Worm (Caenorhabditis elegans) whole organism, midembryonic: ENCODE data around the gene F26G1.1.

Experiments used
- T22C8.4 ChIP-seq: fragments of 200-800 bp; sonication (Bioruptor generic); IDR thresholded peaks from 2 replicates; pipeline ENCODE4 v1.3.6; 2022; ENCODE audit warnings: missing genetic modification characterization, missing compliant biosample characterization
- cog-1 ChIP-seq: sonication (generic microtip); optimal IDR thresholded peaks from 2 replicates; lab custom pipeline; 2016; ENCODE audit warnings: missing genetic modification characterization, missing compliant biosample characterization
- flt-1 ChIP-seq: fragments of 200-800 bp; sonication (Bioruptor generic); IDR thresholded peaks from 2 replicates; pipeline ENCODE4 v1.3.6; 2022; ENCODE audit warnings: missing genetic modification characterization, missing compliant biosample characterization
- klf-2 ChIP-seq: fragments of 200-800 bp; sonication (Bioruptor generic); conservative IDR thresholded peaks from 2 replicates; pipeline ENCODE4 v1.3.6; 2022; ENCODE audit warnings: missing genetic modification reagents, missing genetic modification characterization, missing compliant biosample characterization
- med-1 ChIP-seq: sonication (generic microtip); optimal IDR thresholded peaks from 2 replicates; lab custom pipeline; 2017; ENCODE audit warnings: missing genetic modification characterization, mild to moderate bottlenecking, missing compliant biosample characterization, antibody characterized with exemption, missing genetic modification reagents; ENCODE audit not compliant: insufficient read depth
- ref-1 ChIP-seq: fragments of 200-800 bp; sonication (Bioruptor generic); conservative IDR thresholded peaks from 2 replicates; pipeline ENCODE4 v1.3.6; 2022; ENCODE audit warnings: missing genetic modification reagents, missing genetic modification characterization, missing compliant biosample characterization
- tab-1 ChIP-seq: fragments of 200-800 bp; sonication (Bioruptor generic); IDR thresholded peaks from 2 replicates; pipeline ENCODE4 v1.3.6; 2022; ENCODE audit warnings: missing genetic modification characterization, missing compliant biosample characterization
- ztf-23 ChIP-seq: fragments of 200-800 bp; sonication (Bioruptor generic); IDR thresholded peaks from 2 replicates; pipeline ENCODE4 v1.3.6; 2022; ENCODE audit warnings: missing genetic modification reagents, missing genetic modification characterization, missing compliant biosample characterization
- ztf-29 ChIP-seq: fragments of 200-800 bp; sonication (Bioruptor generic); IDR thresholded peaks from 2 replicates; pipeline ENCODE4 v1.3.6; 2022; ENCODE audit warnings: missing genetic modification reagents, missing genetic modification characterization, missing compliant biosample characterization

Gene F26G1.1

DNA sequence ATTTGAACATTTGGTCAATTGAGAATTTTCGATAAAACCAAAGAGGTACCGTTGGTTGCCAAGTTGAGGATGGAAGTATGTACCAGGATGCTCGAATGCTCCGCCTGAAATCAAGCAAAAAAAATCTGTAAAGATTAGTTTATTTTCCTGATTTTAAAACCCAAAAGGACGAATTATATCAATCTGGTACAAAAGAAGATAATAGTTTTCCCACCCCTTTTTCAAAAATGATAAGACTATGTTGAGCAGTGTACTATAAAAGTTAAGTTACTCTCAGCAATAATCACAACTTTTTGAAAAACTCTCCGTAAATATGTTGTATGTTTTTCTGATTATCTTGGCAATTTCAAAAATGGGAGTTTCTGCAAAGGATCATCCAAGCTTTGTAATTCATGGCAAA lies 33.0 kb upstream of the F26G1.1 start, which contains the start of gene F26G1.3:
Gene F26G1.3, plus strand, starts transcription at position 301 of the 400 bp plus-strand sequence.
- TF ChIP-seq med-1 (GFP tag; lab: Kevin White, UChicago): no peak
- TF ChIP-seq cog-1 (tag; lab: Kevin White, UChicago): no peak
- no peak for TF ChIP-seq klf-2
- no peak for TF ChIP-seq ztf-23 (GFP tag; lab: Robert Waterston, UW)
- TF ChIP-seq tab-1 (GFP tag; lab: Robert Waterston, UW): no peak
- TF ChIP-seq ztf-29 (GFP tag; lab: Robert Waterston, UW): no peak
- no peak for TF ChIP-seq ref-1 (GFP tag; lab: Robert Waterston, UW)
- no peak for TF ChIP-seq T22C8.4 (GFP tag; lab: Robert Waterston, UW)
- TF ChIP-seq flt-1 (GFP tag; lab: Robert Waterston, UW): no peak

DNA sequence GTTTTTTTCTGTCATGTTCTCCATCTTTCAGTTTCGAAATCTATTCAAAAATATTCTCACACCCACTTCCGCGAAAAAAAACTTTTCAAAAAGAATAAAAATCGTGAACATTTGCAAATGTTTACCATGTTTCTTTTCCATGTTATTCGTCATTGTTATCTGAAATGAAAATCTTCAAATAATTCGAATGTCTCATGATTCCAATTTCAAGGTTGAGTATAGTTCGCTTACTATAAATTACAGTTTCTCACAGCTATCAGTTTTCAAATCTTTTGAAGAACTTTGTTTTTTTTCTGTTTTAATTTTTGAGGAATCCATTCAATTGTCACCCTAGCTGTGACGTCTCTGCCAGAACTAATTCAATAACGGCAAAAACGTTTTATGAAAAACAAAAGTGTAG lies 31.6 kb upstream of the F26G1.1 start:
- TF ChIP-seq ztf-29 (GFP tag; lab: Robert Waterston, UW) (no peak), med-1 (GFP tag; lab: Kevin White, UChicago) (no peak), T22C8.4 (GFP tag; lab: Robert Waterston, UW) (no peak), flt-1 (GFP tag; lab: Robert Waterston, UW) (no peak), ztf-23 (GFP tag; lab: Robert Waterston, UW) (no peak), cog-1 (tag; lab: Kevin White, UChicago) (no peak), klf-2 (no peak), ref-1 (GFP tag; lab: Robert Waterston, UW) (no peak), tab-1 (GFP tag; lab: Robert Waterston, UW) (no peak)

DNA sequence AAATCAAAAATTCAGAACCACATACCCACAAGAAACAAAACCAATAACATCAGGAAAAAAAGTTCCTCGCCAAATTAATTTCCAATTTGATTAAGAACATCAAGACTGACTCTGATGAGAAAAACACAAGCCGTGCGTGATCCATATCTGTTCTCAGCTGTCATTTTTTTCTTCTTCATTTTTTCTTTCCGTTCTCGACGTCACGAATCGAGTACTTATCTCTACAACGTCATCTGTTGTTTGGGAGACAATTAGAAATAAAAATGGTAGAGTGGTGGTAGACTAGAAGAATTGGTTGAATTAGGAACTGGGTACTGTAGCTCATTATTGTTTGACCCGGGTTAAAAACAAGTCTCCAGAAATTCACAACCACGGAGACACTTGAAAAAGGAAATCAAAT lies 30.4 kb upstream of the F26G1.1 start:
- TF ChIP-seq T22C8.4 (GFP tag; lab: Robert Waterston, UW) (no peak), med-1 (GFP tag; lab: Kevin White, UChicago) (no peak), ref-1 (GFP tag; lab: Robert Waterston, UW) (no peak), ztf-23 (GFP tag; lab: Robert Waterston, UW) (no peak), flt-1 (GFP tag; lab: Robert Waterston, UW) (no peak), ztf-29 (GFP tag; lab: Robert Waterston, UW) (no peak), klf-2 (no peak), cog-1 (tag; lab: Kevin White, UChicago) (no peak), tab-1 (GFP tag; lab: Robert Waterston, UW) (no peak)

DNA sequence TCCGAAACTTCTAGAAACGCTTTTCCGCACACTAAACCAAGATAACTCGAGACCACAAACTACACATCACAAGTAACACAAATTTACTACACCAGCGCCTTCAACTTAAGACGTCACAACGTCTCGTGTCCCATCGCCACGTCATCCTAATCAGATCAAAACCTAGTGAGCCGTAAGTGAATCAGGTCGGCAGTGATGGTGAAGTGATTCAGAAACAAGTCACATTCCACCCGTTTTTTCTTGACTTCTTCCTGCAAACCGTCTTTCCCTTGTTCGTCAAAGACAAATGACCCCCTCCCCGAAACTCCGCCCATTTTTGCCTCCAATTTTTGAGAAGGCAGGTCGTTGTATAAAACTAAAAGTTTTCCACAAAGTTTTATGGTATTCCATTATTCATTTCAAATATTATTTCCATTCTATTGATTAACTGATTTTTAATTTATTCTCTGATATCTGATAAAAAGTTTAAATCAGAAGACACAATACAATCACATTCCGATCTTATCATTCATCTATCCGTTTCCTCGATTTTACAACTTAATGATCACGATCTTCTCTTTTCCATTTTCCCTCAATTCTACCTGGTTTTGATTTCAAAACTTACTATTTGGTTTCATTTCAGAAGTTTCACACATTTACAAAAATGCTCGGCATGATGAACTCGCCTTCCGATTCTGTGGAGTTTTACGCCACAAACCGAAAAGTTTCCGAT lies 28.7 kb upstream of the F26G1.1 start, which contains the start of gene F26G1.2:
Gene F26G1.2, plus strand, starts transcription at position 508 of the 712 bp plus-strand sequence.
- no peak for TF ChIP-seq med-1 (GFP tag; lab: Kevin White, UChicago)
- no peak for TF ChIP-seq ztf-29 (GFP tag; lab: Robert Waterston, UW)
- no peak for TF ChIP-seq ztf-23 (GFP tag; lab: Robert Waterston, UW)
- no peak for TF ChIP-seq klf-2
- no peak for TF ChIP-seq T22C8.4 (GFP tag; lab: Robert Waterston, UW)
- no peak for TF ChIP-seq tab-1 (GFP tag; lab: Robert Waterston, UW)
- no peak for TF ChIP-seq cog-1 (tag; lab: Kevin White, UChicago)
- no peak for TF ChIP-seq ref-1 (GFP tag; lab: Robert Waterston, UW)
- TF ChIP-seq flt-1 (GFP tag; lab: Robert Waterston, UW): no peak

DNA sequence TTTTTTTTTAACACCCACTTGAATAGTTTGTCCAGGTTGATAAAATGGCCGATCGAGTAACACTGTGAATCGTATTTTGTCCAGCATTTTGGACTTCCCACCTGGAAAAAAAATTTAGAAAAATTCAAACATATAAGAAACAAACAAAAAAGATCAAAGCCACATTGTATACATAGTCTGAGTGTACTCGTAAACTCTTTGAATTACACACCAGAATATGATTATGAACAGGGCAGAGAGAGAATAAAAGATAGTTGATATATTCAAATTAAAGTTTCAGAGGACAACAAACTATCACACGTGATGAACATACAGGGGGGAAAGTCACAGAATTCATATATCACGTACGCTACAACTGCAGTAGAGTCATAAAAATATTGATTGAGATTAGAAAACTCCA lies 25.1 kb upstream of the F26G1.1 start, which contains the start of gene ttm-2:
Gene ttm-2, minus strand, starts transcription at position 101 of the 400 bp plus-strand sequence.
- TF ChIP-seq ztf-29 (GFP tag; lab: Robert Waterston, UW) (no peak), ztf-23 (GFP tag; lab: Robert Waterston, UW) (no peak), flt-1 (GFP tag; lab: Robert Waterston, UW) (no peak)

DNA sequence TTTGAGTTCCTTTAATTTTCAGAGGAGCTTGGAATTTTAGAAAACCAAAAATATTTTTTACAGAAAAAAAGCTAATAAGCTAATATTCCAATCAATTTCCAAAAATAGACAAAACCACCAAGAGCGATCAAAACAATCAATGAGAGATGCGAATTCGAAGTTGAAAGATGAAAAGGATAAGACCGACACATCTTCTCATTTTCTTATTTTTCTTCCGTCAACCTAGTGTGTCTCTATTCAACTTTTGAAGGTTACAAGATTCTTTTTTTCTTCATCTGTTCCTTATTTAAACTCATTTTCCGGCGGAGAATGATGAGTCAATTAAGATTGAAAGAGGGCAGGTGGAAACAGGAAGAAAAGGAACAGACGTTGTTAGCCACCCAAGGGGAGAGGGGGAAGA lies 23.8 kb upstream of the F26G1.1 start:
- TF ChIP-seq med-1 (GFP tag; lab: Kevin White, UChicago): no peak
- TF ChIP-seq tab-1 (GFP tag; lab: Robert Waterston, UW): no peak
- TF ChIP-seq flt-1 (GFP tag; lab: Robert Waterston, UW): no peak
- TF ChIP-seq ref-1 (GFP tag; lab: Robert Waterston, UW): no peak
- no peak for TF ChIP-seq klf-2
- TF ChIP-seq ztf-29 (GFP tag; lab: Robert Waterston, UW): no peak
- no peak for TF ChIP-seq ztf-23 (GFP tag; lab: Robert Waterston, UW)
- no peak for TF ChIP-seq cog-1 (tag; lab: Kevin White, UChicago)
- no peak for TF ChIP-seq T22C8.4 (GFP tag; lab: Robert Waterston, UW)

DNA sequence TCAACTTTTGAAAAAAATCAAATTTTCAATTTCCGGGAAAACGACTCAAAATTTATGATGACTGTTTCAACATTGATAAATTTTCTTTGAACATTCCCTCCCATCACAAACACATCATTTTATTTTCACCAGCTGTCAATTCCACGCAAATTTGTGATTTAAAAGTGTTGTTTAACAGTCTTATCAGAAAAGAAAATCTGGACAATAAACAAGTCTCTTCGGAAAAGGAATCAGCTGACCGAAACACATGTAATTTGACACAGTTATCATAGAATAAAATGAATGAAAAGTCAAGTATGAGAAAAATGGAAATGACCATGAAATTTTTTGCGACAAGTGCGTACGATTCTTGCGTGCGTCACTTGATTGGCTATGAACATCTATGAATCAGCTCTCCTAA lies 22.3 kb upstream of the F26G1.1 start:
- TF ChIP-seq tab-1 (GFP tag; lab: Robert Waterston, UW): no peak
- no peak for TF ChIP-seq ztf-23 (GFP tag; lab: Robert Waterston, UW)
- TF ChIP-seq klf-2: no peak
- TF ChIP-seq flt-1 (GFP tag; lab: Robert Waterston, UW): no peak
- TF ChIP-seq med-1 (GFP tag; lab: Kevin White, UChicago): no peak
- TF ChIP-seq T22C8.4 (GFP tag; lab: Robert Waterston, UW): no peak
- TF ChIP-seq cog-1 (tag; lab: Kevin White, UChicago): no peak
- no peak for TF ChIP-seq ztf-29 (GFP tag; lab: Robert Waterston, UW)
- no peak for TF ChIP-seq ref-1 (GFP tag; lab: Robert Waterston, UW)

DNA sequence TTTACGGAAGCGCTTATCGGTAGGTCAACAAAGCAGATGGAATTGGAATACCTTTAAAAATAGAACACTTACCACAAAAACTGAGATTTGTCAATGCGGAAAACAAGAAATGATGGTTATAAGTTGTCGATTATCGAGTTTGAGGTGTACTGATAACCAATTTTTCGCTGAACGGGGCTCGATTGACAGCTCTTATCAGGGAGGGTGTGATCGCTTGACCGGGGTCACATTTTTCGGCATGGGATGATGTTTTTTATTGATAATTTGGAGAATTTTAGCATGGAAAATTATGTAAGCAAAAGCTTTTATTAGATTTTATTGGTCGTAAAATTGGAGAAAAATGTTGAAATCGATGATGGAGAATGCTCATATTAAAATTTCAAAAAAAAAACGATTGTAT lies 21.5 kb upstream of the F26G1.1 start:
- TF ChIP-seq T22C8.4 (GFP tag; lab: Robert Waterston, UW): no peak

DNA sequence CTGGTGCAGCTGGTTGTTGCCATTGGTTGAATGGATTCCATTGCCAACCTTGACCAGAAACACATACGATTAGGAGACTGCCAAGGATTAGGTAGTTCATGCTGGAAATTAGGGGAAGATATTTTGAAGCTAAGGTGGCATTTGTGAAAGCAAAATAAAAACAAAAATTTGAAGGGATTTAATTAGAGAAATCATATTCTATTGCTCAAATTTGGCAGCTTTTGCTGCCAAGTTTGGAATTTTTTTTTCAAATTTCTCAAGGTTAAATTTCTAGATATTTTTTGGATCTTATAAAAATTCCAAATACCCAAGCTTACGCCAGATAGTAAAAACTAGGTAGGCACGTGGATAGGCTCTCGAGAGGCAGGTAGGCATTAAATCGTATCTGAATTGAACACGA lies 20.1 kb upstream of the F26G1.1 start, which contains the start of gene F26G1.5:
Gene F26G1.5, minus strand, starts transcription at position 101 of the 400 bp plus-strand sequence.
- TF ChIP-seq T22C8.4 (GFP tag; lab: Robert Waterston, UW): no peak
- no peak for TF ChIP-seq ztf-23 (GFP tag; lab: Robert Waterston, UW)
- TF ChIP-seq klf-2: no peak
- TF ChIP-seq ztf-29 (GFP tag; lab: Robert Waterston, UW): no peak
- no peak for TF ChIP-seq ref-1 (GFP tag; lab: Robert Waterston, UW)
- no peak for TF ChIP-seq tab-1 (GFP tag; lab: Robert Waterston, UW)
- TF ChIP-seq flt-1 (GFP tag; lab: Robert Waterston, UW): no peak
- TF ChIP-seq cog-1 (tag; lab: Kevin White, UChicago): no peak
